6 worm cellular contexts compared by ENCODE assay signal in the genomic region with DNA sequence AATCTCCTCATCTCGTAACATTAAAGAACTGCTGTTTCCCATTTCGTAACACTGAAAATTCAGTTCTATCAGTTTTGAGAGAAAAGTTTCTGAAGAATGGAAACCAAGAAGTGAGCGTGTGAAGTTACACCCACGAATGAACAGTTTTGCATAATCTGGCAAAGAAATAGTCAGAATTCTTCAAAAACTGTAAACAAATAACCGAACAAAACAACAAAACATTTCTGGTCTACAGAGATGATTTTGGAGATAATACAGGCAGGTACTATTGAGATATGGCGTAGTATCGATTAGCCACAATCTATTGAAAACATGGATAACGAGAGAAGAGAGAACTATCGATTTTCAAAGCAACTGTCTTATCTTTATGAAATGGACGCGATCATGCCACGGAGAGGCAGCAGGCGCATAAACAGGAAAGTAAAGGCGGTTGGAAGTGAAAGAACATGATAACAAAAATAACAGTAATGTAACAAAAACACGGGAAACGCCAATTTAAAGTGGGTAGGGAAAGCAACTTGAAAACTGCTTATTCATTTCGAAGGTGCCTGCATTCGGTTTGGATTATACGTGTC.
A peak's percentile ranks its signal among the peaks of the same experiment; 100 is the strongest.
TF ChIP-seq lines count a peak whose summit lies in the region.

A gene (minus strand): TSS at position 51 of the 575 bp plus-strand sequence.

TF ChIP-seq in whole organism, L1 larva, 84 proteins besides CTCF, POLR2A, EP300 and RAD21 (continues in another document):
- peak; percentile 26 for TF ChIP-seq unc-130 (tag; optimal IDR thresholded peaks at IDR 0.05; lab: Kevin White, UChicago)
- peak in 1 of 2 experiments; percentile 0 for TF ChIP-seq mdl-1 (tag; optimal IDR thresholded peaks at IDR 0.05; lab: Kevin White, UChicago)
- TF ChIP-seq lin-13 (GFP tag; optimal IDR thresholded peaks at IDR 0.05; lab: Kevin White, UChicago): no peak
- TF ChIP-seq sptf-1 (tag; optimal IDR thresholded peaks at IDR 0.05; lab: Kevin White, UChicago): no peak
- TF ChIP-seq C16A3.4 (tag; optimal IDR thresholded peaks at IDR 0.05; lab: Kevin White, UChicago): no peak
- TF ChIP-seq blmp-1 (tag; optimal IDR thresholded peaks at IDR 0.05; lab: Kevin White, UChicago): peak; percentile 80
- TF ChIP-seq elt-2 (tag; optimal IDR thresholded peaks at IDR 0.05; lab: Kevin White, UChicago): peak; percentile 22
- TF ChIP-seq efl-1 (optimal IDR thresholded peaks at IDR 0.05; lab: Kevin White, UChicago): no peak
- no peak for TF ChIP-seq efl-1 (GFP tag; optimal IDR thresholded peaks at IDR 0.05 in 1 of 2; lab: Kevin White, UChicago)
- TF ChIP-seq nhr-71 (tag; optimal IDR thresholded peaks at IDR 0.05; lab: Kevin White, UChicago): peak; percentile 31
- TF ChIP-seq mab-9 (GFP tag; IDR thresholded peaks at IDR 0.05; lab: Robert Waterston, UW): no peak
- TF ChIP-seq nhr-28 (tag; optimal IDR thresholded peaks at IDR 0.05; lab: Kevin White, UChicago): no peak
- no peak for TF ChIP-seq hlh-17 (GFP tag; optimal IDR thresholded peaks at IDR 0.05; lab: Kevin White, UChicago; ENCODE audit: borderline replicate concordance)
- TF ChIP-seq elt-3 (tag; optimal IDR thresholded peaks at IDR 0.05; lab: Kevin White, UChicago): peak in 1 of 6 experiments; percentile 80

TF ChIP-seq in whole organism, L2 larva, 48 proteins besides CTCF, POLR2A, EP300 and RAD21:
- peak; percentile 70 for TF ChIP-seq fos-1 (tag; optimal IDR thresholded peaks at IDR 0.05; lab: Kevin White, UChicago)
- peak; percentile 14 for TF ChIP-seq nhr-129 (tag; optimal IDR thresholded peaks at IDR 0.05; lab: Kevin White, UChicago)
- TF ChIP-seq snpc-4 (tag; optimal IDR thresholded peaks at IDR 0.05; lab: Kevin White, UChicago): no peak
- peak; percentile 17 for TF ChIP-seq ama-1 (optimal IDR thresholded peaks at IDR 0.05; lab: Kevin White, UChicago)
- TF ChIP-seq lin-39 (tag; optimal IDR thresholded peaks at IDR 0.05; lab: Kevin White, UChicago): no peak
- peak; percentile 59 for TF ChIP-seq blmp-1 (tag; optimal IDR thresholded peaks at IDR 0.05; lab: Kevin White, UChicago; ENCODE audit: insufficient read depth)
- TF ChIP-seq unc-62 (GFP tag; optimal IDR thresholded peaks at IDR 0.05; lab: Kevin White, UChicago): no peak
- peak; percentile 76 for TF ChIP-seq crh-2 (tag; optimal IDR thresholded peaks at IDR 0.05; lab: Kevin White, UChicago)
- TF ChIP-seq sma-9 (GFP tag; optimal IDR thresholded peaks at IDR 0.05; lab: Kevin White, UChicago): peak; percentile 2
- no peak for TF ChIP-seq sma-9 (tag; optimal IDR thresholded peaks at IDR 0.05; lab: Kevin White, UChicago)
- peak in 1 of 2 experiments; percentile 0 for TF ChIP-seq lsy-2 (tag; optimal IDR thresholded peaks at IDR 0.05; lab: Kevin White, UChicago)

TF ChIP-seq in whole organism, L3 larva, 47 proteins besides CTCF, POLR2A, EP300 and RAD21 (continues in another document):
- TF ChIP-seq elt-2 (tag; optimal IDR thresholded peaks at IDR 0.05; lab: Kevin White, UChicago) (peak; percentile 77), pqm-1 (tag; optimal IDR thresholded peaks at IDR 0.05; lab: Kevin White, UChicago) (peak; percentile 91), nhr-43 (tag; optimal IDR thresholded peaks at IDR 0.05; lab: Kevin White, UChicago; ENCODE audit: poor library complexity, severe bottlenecking) (peak; percentile 34), elt-3 (tag; optimal IDR thresholded peaks at IDR 0.05; lab: Kevin White, UChicago) (peak in 1 of 3 experiments; percentile 14), nhr-11 (tag; optimal IDR thresholded peaks at IDR 0.05; lab: Kevin White, UChicago) (no peak), eor-1 (tag; optimal IDR thresholded peaks at IDR 0.05; lab: Kevin White, UChicago) (no peak), snpc-4 (tag; optimal IDR thresholded peaks at IDR 0.05; lab: Kevin White, UChicago) (peak; percentile 41), nhr-25 (tag; optimal IDR thresholded peaks at IDR 0.05; lab: Kevin White, UChicago) (no peak), lin-15B (tag; optimal IDR thresholded peaks at IDR 0.05; lab: Kevin White, UChicago) (no peak), nhr-76 (tag; optimal IDR thresholded peaks at IDR 0.05; lab: Kevin White, UChicago) (no peak), fkh-2 (tag; optimal IDR thresholded peaks at IDR 0.05; lab: Kevin White, UChicago) (no peak), nhr-23 (tag; optimal IDR thresholded peaks at IDR 0.05; lab: Kevin White, UChicago) (peak; percentile 42), unc-62 (GFP tag; optimal IDR thresholded peaks at IDR 0.05; lab: Kevin White, UChicago) (no peak), mdl-1 (tag; optimal IDR thresholded peaks at IDR 0.05; lab: Kevin White, UChicago) (no peak), ztf-4 (tag; optimal IDR thresholded peaks at IDR 0.05; lab: Kevin White, UChicago) (no peak), ceh-16 (tag; optimal IDR thresholded peaks at IDR 0.05; lab: Kevin White, UChicago) (no peak)

TF ChIP-seq in whole organism, L4 larva, 104 proteins besides CTCF, POLR2A, EP300 and RAD21 (continues in another document):
- no peak for TF ChIP-seq daf-19 (GFP tag; conservative IDR thresholded peaks at IDR 0.05; lab: Robert Waterston, UW)
- peak; percentile 84 for TF ChIP-seq pqm-1 (tag; optimal IDR thresholded peaks at IDR 0.05; lab: Kevin White, UChicago)
- peak; percentile 64 for TF ChIP-seq ceh-28 (tag; optimal IDR thresholded peaks at IDR 0.05; lab: Kevin White, UChicago)
- no peak for TF ChIP-seq rbr-2 (tag; optimal IDR thresholded peaks at IDR 0.05; lab: Kevin White, UChicago)
- no peak for TF ChIP-seq daf-16 (GFP tag; optimal IDR thresholded peaks at IDR 0.05; lab: Kevin White, UChicago)
- peak; percentile 92 for TF ChIP-seq daf-16 (tag; optimal IDR thresholded peaks at IDR 0.05; lab: Kevin White, UChicago)
- peak; percentile 14 for TF ChIP-seq mep-1 (tag; optimal IDR thresholded peaks at IDR 0.05; lab: Kevin White, UChicago)
- peak; percentile 23 for TF ChIP-seq T20F7.1 (GFP tag; optimal IDR thresholded peaks at IDR 0.05; lab: Kevin White, UChicago)
- peak in 1 of 2 experiments; percentile 46 for TF ChIP-seq mdl-1 (tag; optimal IDR thresholded peaks at IDR 0.05; lab: Kevin White, UChicago)
- TF ChIP-seq hlh-11 (tag; optimal IDR thresholded peaks at IDR 0.05; lab: Kevin White, UChicago): peak; percentile 69
- peak; percentile 29 for TF ChIP-seq mes-2 (tag; optimal IDR thresholded peaks at IDR 0.05; lab: Kevin White, UChicago; ENCODE audit: poor library complexity, severe bottlenecking)
- TF ChIP-seq hif-1 (tag; optimal IDR thresholded peaks at IDR 0.05; lab: Kevin White, UChicago): no peak
- peak; percentile 81 for TF ChIP-seq nhr-28 (tag; optimal IDR thresholded peaks at IDR 0.05; lab: Kevin White, UChicago)
- peak; percentile 60 for TF ChIP-seq dve-1 (tag; optimal IDR thresholded peaks at IDR 0.05; lab: Kevin White, UChicago; ENCODE audit: insufficient read depth)
- TF ChIP-seq duxl-1 (tag; optimal IDR thresholded peaks at IDR 0.05; lab: Kevin White, UChicago; ENCODE audit: poor library complexity): peak; percentile 26

TF ChIP-seq in whole organism, late embryonic, 69 proteins besides CTCF, POLR2A, EP300 and RAD21:
- TF ChIP-seq elt-2 (tag; optimal IDR thresholded peaks at IDR 0.05; lab: Kevin White, UChicago) (peak; percentile 41), pax-1 (tag; optimal IDR thresholded peaks at IDR 0.05; lab: Kevin White, UChicago) (no peak)

TF ChIP-seq in whole organism, young adult, 124 proteins besides CTCF, POLR2A, EP300 and RAD21:
- TF ChIP-seq snpc-4 (GFP tag; optimal IDR thresholded peaks at IDR 0.05; lab: Kevin White, UChicago) (no peak), snpc-4 (tag; optimal IDR thresholded peaks at IDR 0.05; lab: Kevin White, UChicago) (peak in 2 of 4 experiments; percentile 33 to 36), nhr-80 (tag; optimal IDR thresholded peaks at IDR 0.05; lab: Kevin White, UChicago) (peak; percentile 65), tlf-1 (GFP tag; optimal IDR thresholded peaks at IDR 0.05; lab: Kevin White, UChicago) (no peak), madf-6 (GFP tag; IDR thresholded peaks at IDR 0.05; lab: Robert Waterston, UW) (0 out of 2 replicates have a peak, but pooled peaks have one; percentile 17), C17E4.6 (GFP tag; IDR thresholded peaks at IDR 0.05; lab: Robert Waterston, UW) (no peak), nhr-179 (tag; optimal IDR thresholded peaks at IDR 0.05; lab: Kevin White, UChicago) (no peak), sptf-2 (GFP tag; optimal IDR thresholded peaks at IDR 0.05; lab: Kevin White, UChicago) (no peak), ztf-18 (tag; optimal IDR thresholded peaks at IDR 0.05; lab: Kevin White, UChicago) (peak; percentile 56), hmg-20 (GFP tag; IDR thresholded peaks at IDR 0.05; lab: Robert Waterston, UW) (no peak), cebp-1 (GFP tag; IDR thresholded peaks at IDR 0.05; lab: Robert Waterston, UW) (no peak), cebp-1 (tag; optimal IDR thresholded peaks at IDR 0.05; lab: Kevin White, UChicago) (peak; percentile 2), nhr-27 (tag; optimal IDR thresholded peaks at IDR 0.05; lab: Kevin White, UChicago) (no peak), chd-7 (tag; optimal IDR thresholded peaks at IDR 0.05; lab: Kevin White, UChicago) (no peak)
